Worm (Caenorhabditis elegans) whole organism, L3 larva: ENCODE results near the gene F46H5.2.

Source experiments
- lin-39 ChIP-seq: fragments of 150-350 bp; optimal IDR thresholded peaks from 2 replicates; lab custom pipeline; 2018; ENCODE audit warnings: missing biosample characterization, missing genetic modification reagents, missing genetic modification characterization
- ztf-11 ChIP-seq: fragments of 150-350 bp; optimal IDR thresholded peaks from 2 replicates; lab custom pipeline; 2014; ENCODE audit warnings: missing biosample characterization, missing genetic modification characterization

- TF ChIP-seq ztf-11 (tag; lab: Kevin White, UChicago) = no peak
- no peak for TF ChIP-seq lin-39 (tag; lab: Kevin White, UChicago)
These were observed 44.3 kb downstream of the F46H5.2 start, which contains the start of the genes his-38 and his-40 for ce11 chrX:7309775-7310174.
